Fruit fly (Drosophila melanogaster) Kc167 (cell line): ENCODE data around the gene CG6276.

Experiments used
- Myc ChIP-seq: fragments of >200 bp; optimal IDR thresholded peaks from 2 replicates; lab custom pipeline; 2017; ENCODE audit warnings: missing external identifiers
- Sin3A ChIP-seq: fragments of >200 bp; optimal IDR thresholded peaks from 2 replicates; lab custom pipeline; 2018; ENCODE audit warnings: missing external identifiers
- h ChIP-seq: fragments of >200 bp; optimal IDR thresholded peaks from 3 replicates; lab custom pipeline; 2018; ENCODE audit warnings: missing external identifiers
- insv ChIP-seq: fragments of >200 bp; optimal IDR thresholded peaks from 3 replicates; lab custom pipeline; 2018; ENCODE audit warnings: missing external identifiers
- psq ChIP-seq: fragments of >200 bp; optimal IDR thresholded peaks from 2 replicates; lab custom pipeline; 2017; ENCODE audit warnings: missing external identifiers
- ttk ChIP-seq: sonication (Bioruptor generic); optimal IDR thresholded peaks from 2 replicates; lab custom pipeline; 2017; ENCODE audit warnings: missing external identifiers

Gene CG6276

dm6 chr3R:15289828-15290641 lies 29.8 kb downstream of the CG6276 start:
- TF ChIP-seq Myc (no peak), insv (lab: Kevin White, UChicago) (no peak), psq (lab: Kevin White, UChicago) (no peak), h (no peak), ttk (lab: Kevin White, UChicago) (no peak), Sin3A (lab: Kevin White, UChicago) (no peak)

- TF ChIP-seq Myc (no peak), Sin3A (lab: Kevin White, UChicago) (no peak), psq (lab: Kevin White, UChicago) (no peak), h (no peak), insv (lab: Kevin White, UChicago) (no peak), ttk (lab: Kevin White, UChicago) (no peak)
Observed at dm6 chr3R:15288802-15289201, 31.1 kb downstream of the CG6276 start.

- no peak for TF ChIP-seq h
- no peak for TF ChIP-seq Sin3A (lab: Kevin White, UChicago)
- TF ChIP-seq insv (lab: Kevin White, UChicago), result no peak
- TF ChIP-seq Myc, result no peak
- no peak for TF ChIP-seq psq (lab: Kevin White, UChicago)
- no peak for TF ChIP-seq ttk (lab: Kevin White, UChicago)
Observed at dm6 chr3R:15287763-15288162, 32.1 kb downstream of the CG6276 start.

dm6 chr3R:15286693-15287041 lies 33.2 kb downstream of the CG6276 start:
- no peak for TF ChIP-seq ttk (lab: Kevin White, UChicago)
- no peak for TF ChIP-seq h
- no peak for TF ChIP-seq Sin3A (lab: Kevin White, UChicago)
- TF ChIP-seq psq (lab: Kevin White, UChicago), result no peak
- no peak for TF ChIP-seq insv (lab: Kevin White, UChicago)
- TF ChIP-seq Myc, result no peak

- TF ChIP-seq ttk (lab: Kevin White, UChicago) (no peak), h (no peak), Myc (no peak), insv (lab: Kevin White, UChicago) (no peak)
Observed at dm6 chr3R:15286024-15286692, 33.7 kb downstream of the CG6276 start.

dm6 chr3R:15282982-15283809 lies 36.7 kb downstream of the CG6276 start:
- TF ChIP-seq Sin3A (lab: Kevin White, UChicago), result no peak

- TF ChIP-seq insv (lab: Kevin White, UChicago), result no peak
- TF ChIP-seq h, result no peak
- TF ChIP-seq Sin3A (lab: Kevin White, UChicago), result no peak
- TF ChIP-seq Myc, result no peak
- TF ChIP-seq psq (lab: Kevin White, UChicago), result no peak
- TF ChIP-seq ttk (lab: Kevin White, UChicago), result no peak
Observed at dm6 chr3R:15282326-15282725, 37.5 kb downstream of the CG6276 start.

dm6 chr3R:15281335-15281963 lies 38.4 kb downstream of the CG6276 start:
- TF ChIP-seq Myc, result no peak
- TF ChIP-seq insv (lab: Kevin White, UChicago), result no peak
- no peak for TF ChIP-seq h
- no peak for TF ChIP-seq ttk (lab: Kevin White, UChicago)
- TF ChIP-seq Sin3A (lab: Kevin White, UChicago), result no peak
- TF ChIP-seq psq (lab: Kevin White, UChicago), result no peak

dm6 chr3R:15280619-15281334 lies 39.1 kb downstream of the CG6276 start:
- TF ChIP-seq Sin3A (lab: Kevin White, UChicago) (no peak), Myc (no peak), insv (lab: Kevin White, UChicago) (no peak), psq (lab: Kevin White, UChicago) (no peak), h (no peak), ttk (lab: Kevin White, UChicago) (no peak)

- TF ChIP-seq h (no peak), Myc (no peak), ttk (lab: Kevin White, UChicago) (no peak), insv (lab: Kevin White, UChicago) (no peak), Sin3A (lab: Kevin White, UChicago) (no peak), psq (lab: Kevin White, UChicago) (no peak)
Observed at dm6 chr3R:15277926-15278869, 41.7 kb downstream of the CG6276 start, which contains the start of the genes MRG15 and Tm1. MRG15 (minus strand) TSS chr3R:15278109. Tm1 (plus strand) TSS chr3R:15278220.
